Worm (Caenorhabditis elegans): ENCODE data around the gene pcs-1.
A peak's percentile ranks its signal among the peaks of the same experiment; 100 is the strongest.

pcs-1 gene

DNA sequence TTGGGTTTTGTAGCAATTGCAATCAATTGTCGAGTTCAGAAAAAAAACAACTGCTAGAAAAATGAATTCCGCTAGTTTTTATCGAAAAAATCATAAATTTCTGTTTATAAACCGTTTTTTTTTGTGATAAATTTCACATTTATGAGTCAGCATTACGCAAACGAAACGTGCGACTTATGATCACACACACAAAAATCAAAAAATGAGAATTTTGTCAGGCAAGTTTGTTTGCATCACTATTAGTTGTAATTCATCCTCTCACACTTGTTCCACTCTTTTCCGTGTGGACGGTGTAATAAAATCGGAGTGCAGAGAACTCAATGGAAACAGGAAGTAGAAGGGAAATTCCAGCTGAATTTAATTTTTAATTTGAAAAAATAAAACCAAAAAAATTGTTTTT is at the start of gene pcs-1:
Gene pcs-1, minus strand, starts transcription at position 344 of the 400 bp plus-strand sequence.
- TF ChIP-seq B0310.2 (tag; optimal IDR thresholded peaks at IDR 0.05) (no peak), hmbx-1 (tag; optimal IDR thresholded peaks at IDR 0.05) (no peak), ama-1 (optimal IDR thresholded peaks at IDR 0.05) (no peak), ets-7 (tag; optimal IDR thresholded peaks at IDR 0.05) (no peak), hnd-1 (tag; optimal IDR thresholded peaks at IDR 0.05) (no peak), aly-1 (tag; optimal IDR thresholded peaks at IDR 0.05) (no peak), ceh-13 (GFP tag; optimal IDR thresholded peaks at IDR 0.05) (no peak), sea-1 (GFP tag; conservative IDR thresholded peaks at IDR 0.05) (no peak), hmg-4 (GFP tag; optimal IDR thresholded peaks at IDR 0.05) (no peak), pes-1 (GFP tag; IDR thresholded peaks at IDR 0.05) (no peak), scrt-1 (GFP tag; IDR thresholded peaks at IDR 0.05) (no peak), tbx-37 (GFP tag; conservative IDR thresholded peaks at IDR 0.05) (no peak), F13C5.2 (tag; optimal IDR thresholded peaks at IDR 0.05) (no peak), flt-1 (GFP tag; IDR thresholded peaks at IDR 0.05) (no peak), ceh-36 (tag; optimal IDR thresholded peaks at IDR 0.05) (no peak), tra-4 (tag; optimal IDR thresholded peaks at IDR 0.05) (no peak), tbx-11 (GFP tag; IDR thresholded peaks at IDR 0.05) (no peak)

DNA sequence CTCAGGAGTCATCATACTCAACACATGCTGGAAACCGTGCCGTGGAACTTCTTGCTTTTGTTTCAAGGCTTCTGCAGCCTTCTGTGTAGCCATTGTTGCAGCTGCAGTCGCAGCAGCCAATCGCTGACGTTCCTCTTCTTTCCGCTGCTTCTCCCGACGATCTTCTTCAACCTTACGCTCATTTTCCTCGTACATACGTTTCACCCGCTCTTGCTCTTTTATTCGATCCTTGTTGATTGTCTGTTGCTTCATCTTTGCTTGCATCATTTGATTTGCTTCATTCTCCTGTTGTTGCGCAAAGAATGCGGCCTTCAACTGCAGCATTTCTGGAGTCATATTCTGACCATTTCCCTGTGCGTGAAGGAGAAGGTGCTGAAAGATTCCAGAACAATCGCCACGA is 45.1 kb upstream of the pcs-1 start:
- TF ChIP-seq hmg-4 (GFP tag; optimal IDR thresholded peaks at IDR 0.05) (no peak), aly-1 (tag; optimal IDR thresholded peaks at IDR 0.05) (peak; percentile 63)

DNA sequence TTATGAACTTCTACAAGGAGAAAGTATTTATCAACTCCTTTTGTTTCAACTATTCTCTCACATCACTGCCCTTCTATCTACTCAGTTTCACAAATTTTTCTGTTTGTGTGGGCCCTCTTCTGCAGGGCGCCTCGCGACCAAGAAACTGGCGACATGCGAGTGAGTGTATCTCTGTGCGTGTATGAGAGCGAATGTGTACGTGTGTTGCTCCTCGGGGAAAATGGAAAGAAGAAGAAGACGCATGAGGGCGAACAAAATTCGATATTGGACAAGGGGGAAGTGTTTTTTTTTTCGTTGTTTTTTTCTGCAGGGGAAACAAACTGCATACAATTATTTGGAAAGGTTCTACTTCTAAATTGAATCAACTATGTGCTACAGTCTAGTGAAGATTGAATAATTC is 44.0 kb upstream of the pcs-1 start:
- no peak for TF ChIP-seq B0310.2 (tag; optimal IDR thresholded peaks at IDR 0.05)
- TF ChIP-seq F13C5.2 (tag; optimal IDR thresholded peaks at IDR 0.05) = no peak
- TF ChIP-seq ama-1 (optimal IDR thresholded peaks at IDR 0.05) = no peak
- no peak for TF ChIP-seq flt-1 (GFP tag; IDR thresholded peaks at IDR 0.05)
- no peak for TF ChIP-seq ceh-13 (GFP tag; optimal IDR thresholded peaks at IDR 0.05)
- no peak for TF ChIP-seq tbx-11 (GFP tag; IDR thresholded peaks at IDR 0.05)
- TF ChIP-seq pes-1 (GFP tag; IDR thresholded peaks at IDR 0.05) = no peak
- no peak for TF ChIP-seq ceh-36 (tag; optimal IDR thresholded peaks at IDR 0.05)

DNA sequence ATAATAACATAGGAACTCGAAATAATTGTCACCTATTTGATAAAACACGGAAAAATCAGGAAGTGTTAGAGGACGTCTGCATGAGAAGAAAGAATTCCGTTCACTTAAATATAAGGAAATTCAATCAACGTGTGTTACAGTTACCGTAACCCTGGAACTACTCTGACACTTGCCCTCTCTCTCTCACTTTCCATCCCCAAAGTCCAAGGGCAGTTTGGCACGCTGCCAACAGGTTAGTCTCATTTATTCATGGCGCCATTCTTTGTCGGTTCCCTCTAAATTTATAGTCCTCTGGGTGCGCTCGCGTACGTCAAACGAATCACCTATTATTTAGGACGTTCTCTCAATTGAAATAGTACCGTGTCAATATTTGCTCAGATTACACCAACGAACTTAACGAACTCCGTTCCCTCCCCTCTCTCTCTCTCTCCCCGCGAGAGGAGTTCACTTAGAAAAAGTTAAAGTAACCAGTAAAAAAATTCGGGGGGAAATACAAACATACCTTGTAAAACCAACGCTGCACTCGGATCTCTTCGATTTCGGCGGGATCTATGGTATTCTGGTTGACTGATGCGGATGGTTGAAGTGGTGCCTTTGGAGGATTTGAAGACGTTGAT is 43.2 kb upstream of the pcs-1 start:
- TF ChIP-seq B0310.2 (tag; optimal IDR thresholded peaks at IDR 0.05) (no peak), tbx-37 (GFP tag; conservative IDR thresholded peaks at IDR 0.05) (no peak)

DNA sequence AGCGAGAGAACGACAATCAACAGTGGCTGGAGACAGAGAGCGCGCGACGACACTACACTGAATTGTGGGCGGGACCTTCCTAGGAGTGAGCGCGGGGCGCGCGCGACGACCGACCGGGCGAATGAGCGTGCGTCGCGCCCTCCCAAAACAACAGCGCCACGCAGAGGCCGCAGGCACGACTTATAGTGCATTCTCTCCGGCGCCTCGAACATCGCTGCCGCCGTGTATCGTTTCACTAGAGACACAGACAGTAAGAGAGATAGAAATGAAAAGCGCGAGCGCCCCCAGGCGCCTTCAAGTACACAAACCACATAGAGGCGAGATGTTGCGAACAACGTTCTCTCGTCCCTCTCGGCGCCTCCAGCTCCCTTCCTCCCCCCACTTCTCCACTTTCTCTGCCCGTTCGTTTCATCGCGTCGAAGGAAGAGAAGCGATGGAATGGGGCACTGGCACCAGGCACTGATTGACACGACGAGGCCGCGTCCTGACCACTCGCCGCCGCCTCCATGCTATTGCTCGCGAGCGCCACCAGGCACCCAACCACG is 42.4 kb upstream of the pcs-1 start:
- peak; percentile 9; the same call in 1 of the 2 replicates for TF ChIP-seq pes-1 (GFP tag; IDR thresholded peaks at IDR 0.05)
- no peak for TF ChIP-seq hnd-1 (tag; optimal IDR thresholded peaks at IDR 0.05)
- no peak for TF ChIP-seq ets-7 (tag; optimal IDR thresholded peaks at IDR 0.05)
- TF ChIP-seq ama-1 (optimal IDR thresholded peaks at IDR 0.05) = no peak
- TF ChIP-seq B0310.2 (tag; optimal IDR thresholded peaks at IDR 0.05) = peak; percentile 70
- no peak for TF ChIP-seq flt-1 (GFP tag; IDR thresholded peaks at IDR 0.05)
- no peak for TF ChIP-seq hmg-4 (GFP tag; optimal IDR thresholded peaks at IDR 0.05)
- no peak for TF ChIP-seq aly-1 (tag; optimal IDR thresholded peaks at IDR 0.05)
- no peak for TF ChIP-seq hmbx-1 (tag; optimal IDR thresholded peaks at IDR 0.05)
- TF ChIP-seq tbx-11 (GFP tag; IDR thresholded peaks at IDR 0.05) = no peak

DNA sequence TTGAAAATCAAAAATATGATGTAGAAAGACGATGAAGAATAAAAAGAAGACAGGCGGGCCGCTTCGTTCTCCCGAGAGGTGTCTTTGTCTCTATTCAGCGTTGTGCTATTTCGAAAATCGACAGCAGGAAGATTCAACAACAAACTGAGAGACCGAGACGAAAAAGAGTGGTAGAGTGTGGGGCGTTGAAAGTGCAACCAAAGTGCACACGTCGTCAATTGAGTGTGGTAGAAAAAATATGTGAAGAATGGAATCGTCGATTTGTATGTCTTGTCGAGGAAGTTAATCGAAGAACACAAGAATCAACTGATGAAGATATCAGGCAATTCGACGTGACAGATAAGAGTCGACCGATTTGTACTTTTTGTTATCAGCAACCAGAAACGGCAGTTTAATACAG is 41.6 kb upstream of the pcs-1 start:
- TF ChIP-seq scrt-1 (GFP tag; IDR thresholded peaks at IDR 0.05) = no peak
- peak; percentile 3; the same call in 1 of the 2 replicates for TF ChIP-seq pes-1 (GFP tag; IDR thresholded peaks at IDR 0.05)
- TF ChIP-seq ceh-36 (tag; optimal IDR thresholded peaks at IDR 0.05) = no peak

DNA sequence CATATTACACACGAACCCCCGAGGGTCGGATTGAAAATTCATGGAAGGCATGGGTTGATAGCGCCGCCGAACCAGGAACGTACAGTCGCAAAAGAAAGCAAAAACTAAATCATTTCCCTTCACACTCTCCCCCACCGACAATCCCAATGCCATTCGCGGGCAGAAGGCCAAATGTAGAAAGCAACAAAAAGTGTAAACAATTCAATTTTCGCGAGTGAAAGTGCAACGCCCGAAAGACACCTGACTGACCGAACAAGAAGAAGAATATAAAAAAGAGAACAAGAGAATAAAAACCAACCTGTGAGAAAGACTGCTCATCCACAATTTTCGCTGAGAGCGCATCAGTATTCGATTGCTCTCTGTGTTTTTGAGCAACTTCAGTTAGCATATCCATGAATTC is 40.2 kb upstream of the pcs-1 start:
- TF ChIP-seq tbx-11 (GFP tag; IDR thresholded peaks at IDR 0.05) = no peak
- no peak for TF ChIP-seq aly-1 (tag; optimal IDR thresholded peaks at IDR 0.05)
- TF ChIP-seq ceh-36 (tag; optimal IDR thresholded peaks at IDR 0.05) = no peak
- no peak for TF ChIP-seq ama-1 (optimal IDR thresholded peaks at IDR 0.05)
- TF ChIP-seq scrt-1 (GFP tag; IDR thresholded peaks at IDR 0.05) = no peak
- no peak for TF ChIP-seq tbx-37 (GFP tag; conservative IDR thresholded peaks at IDR 0.05)
- TF ChIP-seq hnd-1 (tag; optimal IDR thresholded peaks at IDR 0.05) = no peak
- no peak for TF ChIP-seq ets-7 (tag; optimal IDR thresholded peaks at IDR 0.05)
- no peak for TF ChIP-seq hmbx-1 (tag; optimal IDR thresholded peaks at IDR 0.05)
- no peak for TF ChIP-seq pes-1 (GFP tag; IDR thresholded peaks at IDR 0.05)

DNA sequence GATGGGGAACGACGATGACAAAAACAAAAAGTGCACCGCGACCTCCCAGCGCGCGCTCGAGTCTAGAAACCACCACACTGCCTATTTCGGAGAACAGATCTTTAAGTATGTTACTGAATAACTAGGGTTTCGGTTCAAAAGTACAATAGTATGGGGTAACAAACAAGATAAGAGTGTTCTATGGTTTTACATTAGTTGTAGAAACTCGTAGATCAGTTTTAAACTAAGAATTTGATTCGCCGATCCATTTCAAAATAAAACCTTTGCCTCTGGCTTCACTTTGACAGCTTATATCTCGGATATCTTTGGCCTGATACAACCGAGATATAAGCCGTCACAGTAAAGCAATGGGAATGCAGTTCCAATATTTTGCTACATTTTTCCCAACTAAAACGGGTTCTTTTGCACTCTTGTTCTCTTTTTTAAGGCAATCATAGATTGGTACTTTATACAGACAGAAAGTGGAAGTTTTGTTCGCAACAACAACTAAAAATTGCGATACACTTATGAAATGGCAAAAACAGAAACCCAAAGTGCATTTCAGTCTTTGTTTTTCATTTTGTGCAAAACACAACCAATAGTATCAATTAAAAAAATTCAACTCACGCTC is 38.9 kb upstream of the pcs-1 start:
- TF ChIP-seq ama-1 (optimal IDR thresholded peaks at IDR 0.05) (no peak), ets-7 (tag; optimal IDR thresholded peaks at IDR 0.05) (no peak), scrt-1 (GFP tag; IDR thresholded peaks at IDR 0.05) (no peak), tbx-37 (GFP tag; conservative IDR thresholded peaks at IDR 0.05) (no peak), ceh-36 (tag; optimal IDR thresholded peaks at IDR 0.05) (no peak), hnd-1 (tag; optimal IDR thresholded peaks at IDR 0.05) (no peak), sea-1 (GFP tag; conservative IDR thresholded peaks at IDR 0.05) (no peak), tbx-11 (GFP tag; IDR thresholded peaks at IDR 0.05) (no peak), pes-1 (GFP tag; IDR thresholded peaks at IDR 0.05) (no peak), tra-4 (tag; optimal IDR thresholded peaks at IDR 0.05) (no peak), flt-1 (GFP tag; IDR thresholded peaks at IDR 0.05) (no peak), hmg-4 (GFP tag; optimal IDR thresholded peaks at IDR 0.05) (no peak), aly-1 (tag; optimal IDR thresholded peaks at IDR 0.05) (no peak)
